Worm (Caenorhabditis elegans) whole organism, L4 larva: ENCODE measurements around the gene Y47D3A.20.
A peak's percentile ranks its signal among the peaks of the same experiment; 100 is the strongest.

Experiments
- aha-1 ChIP-seq: fragments of 150-350 bp; peaks from one replicate; lab custom pipeline; 2014; ENCODE audit warnings: missing biosample characterization, missing genetic modification characterization
- daf-12 ChIP-seq: fragments of 150-350 bp; optimal IDR thresholded peaks from 2 replicates; lab custom pipeline; 2014; ENCODE audit warnings: missing biosample characterization, missing genetic modification reagents, missing genetic modification characterization
- dpl-1 ChIP-seq: fragments of 150-350 bp; optimal IDR thresholded peaks from 2 replicates; lab custom pipeline; 2014; ENCODE audit warnings: missing biosample characterization, missing genetic modification reagents, missing genetic modification characterization
- pha-4 ChIP-seq, 2 experiments: fragments of 150-350 bp in 1 of 2; fragments of 200-800 bp in 1 of 2; sonication (Bioruptor generic) in 1 of 2; IDR thresholded peaks in 1 of 2; optimal IDR thresholded peaks in 1 of 2; 2 replicates each; pipeline versions ENCODE4 v1.3.6 to Lab custom; 2014 to 2022; ENCODE audit warnings: missing genetic modification characterization in 2 of 2, missing genetic modification reagents in 2 of 2, missing biosample characterization in 1 of 2, missing compliant biosample characterization in 1 of 2
- saeg-2 ChIP-seq: fragments of 200-800 bp; sonication (Bioruptor generic); IDR thresholded peaks from 2 replicates; pipeline ENCODE4 v1.3.6; 2022; ENCODE audit warnings: missing genetic modification reagents, missing genetic modification characterization, missing compliant biosample characterization
- set-16 ChIP-seq: fragments of 200-800 bp; sonication (Bioruptor generic); IDR thresholded peaks from 2 replicates; pipeline ENCODE4 v1.3.6; 2022; ENCODE audit warnings: missing genetic modification reagents, missing genetic modification characterization, missing compliant biosample characterization
- zfp-3 ChIP-seq: fragments of 200-800 bp; sonication (Bioruptor generic); conservative IDR thresholded peaks from 2 replicates; pipeline ENCODE4 v1.3.6; 2022; ENCODE audit warnings: missing genetic modification reagents, missing genetic modification characterization, missing compliant biosample characterization

The Y47D3A.20 gene

ce11 chrIII:11324093-11324492, 49.2 kb downstream of the Y47D3A.20 start:
- peak; percentile 58 for TF ChIP-seq aha-1 (tag; lab: Kevin White, UChicago)
- no peak for TF ChIP-seq dpl-1 (GFP tag; lab: Kevin White, UChicago)
- peak; percentile 81 for TF ChIP-seq set-16 (GFP tag; lab: Robert Waterston, UW)
- no peak for TF ChIP-seq daf-12 (tag; lab: Kevin White, UChicago)
- peak; percentile 34; the same call in 1 of the 2 replicates for TF ChIP-seq pha-4 (GFP tag; IDR thresholded peaks at IDR 0.05; lab: Robert Waterston, UW)
- TF ChIP-seq pha-4 (tag; optimal IDR thresholded peaks at IDR 0.05; lab: Kevin White, UChicago), result no peak
- no peak for TF ChIP-seq saeg-2 (GFP tag; lab: Robert Waterston, UW)
- TF ChIP-seq zfp-3 (GFP tag; lab: Robert Waterston, UW), result no peak
- TF ChIP-seq, all 104 proteins: peak for 3
